Fruit fly (Drosophila melanogaster) whole organism, embryonic: ENCODE measurements around the gene CG13026.
A peak's percentile ranks its signal among the peaks of the same experiment; 100 is the strongest.

Source experiments
- ATbp ChIP-seq: fragments of 200-800 bp; sonication (Bioruptor generic); optimal IDR thresholded peaks from 2 replicates; lab custom pipeline; 2017; ENCODE audit warnings: missing biosample characterization, mild to moderate bottlenecking, missing genetic modification characterization, missing genetic modification reagents
- Bdp1 ChIP-seq: fragments of 200-800 bp; sonication (Bioruptor generic); optimal IDR thresholded peaks from 3 replicates; lab custom pipeline; 2016; ENCODE audit warnings: missing biosample characterization, missing genetic modification characterization
- CG10565 ChIP-seq: fragments of 200-800 bp; sonication (Bioruptor generic); optimal IDR thresholded peaks from 3 replicates; lab custom pipeline; 2016; ENCODE audit warnings: missing biosample characterization, mild to moderate bottlenecking, missing genetic modification characterization
- CG11696 ChIP-seq: fragments of 200-800 bp; sonication (Bioruptor generic); IDR thresholded peaks from 2 replicates; pipeline ENCODE4 v1.3.6; 2022; ENCODE audit warnings: missing biosample characterization, missing genetic modification characterization
- CG12104 ChIP-seq: fragments of 200-800 bp; sonication (Bioruptor generic); optimal IDR thresholded peaks from 3 replicates; lab custom pipeline; 2016; ENCODE audit warnings: missing biosample characterization, missing genetic modification characterization
- CG14014 ChIP-seq: fragments of 200-800 bp; sonication (Bioruptor generic); IDR thresholded peaks from 2 replicates; pipeline ENCODE4 v1.3.6; 2022; ENCODE audit warnings: missing biosample characterization, missing genetic modification characterization
- CG15514 ChIP-seq: fragments of 200-800 bp; sonication (Bioruptor generic); optimal IDR thresholded peaks from 3 replicates; lab custom pipeline; 2017; ENCODE audit warnings: missing biosample characterization, missing genetic modification characterization, mild to moderate bottlenecking, moderate library complexity, missing genetic modification reagents
- CG17361 ChIP-seq: fragments of 200-800 bp; sonication (Bioruptor generic); IDR thresholded peaks from 3 replicates; pipeline ENCODE4 v1.3.6; 2022; ENCODE audit warnings: missing biosample characterization, missing genetic modification characterization
- CG17829 ChIP-seq: fragments of 200-800 bp; optimal IDR thresholded peaks from 2 replicates; lab custom pipeline; 2019; ENCODE audit warnings: missing biosample characterization, mild to moderate bottlenecking, missing genetic modification characterization, moderate library complexity
- CG2116 ChIP-seq: fragments of 200-800 bp; sonication (Bioruptor generic); optimal IDR thresholded peaks from 3 replicates; lab custom pipeline; 2018; ENCODE audit warnings: missing biosample characterization, mild to moderate bottlenecking, missing genetic modification characterization
- CG2199 ChIP-seq: fragments of 200-800 bp; sonication (Bioruptor generic); IDR thresholded peaks from 3 replicates; pipeline ENCODE4 v1.3.6; 2022; ENCODE audit warnings: missing biosample characterization, missing genetic modification characterization
- CG2678 ChIP-seq: fragments of 200-800 bp; sonication (Bioruptor generic); optimal IDR thresholded peaks from 3 replicates; lab custom pipeline; 2019; ENCODE audit warnings: missing biosample characterization, mild to moderate bottlenecking, missing genetic modification characterization, moderate library complexity
- CG30403 ChIP-seq: fragments of 200-800 bp; sonication (Bioruptor generic); optimal IDR thresholded peaks from 3 replicates; lab custom pipeline; 2016; ENCODE audit warnings: missing biosample characterization, missing genetic modification characterization
- CG3163 ChIP-seq: fragments of 200-800 bp; sonication (Bioruptor generic); optimal IDR thresholded peaks from 3 replicates; lab custom pipeline; 2016; ENCODE audit warnings: missing biosample characterization, missing genetic modification characterization
- CG32532 ChIP-seq: fragments of 200-800 bp; sonication (Bioruptor generic); IDR thresholded peaks from 2 replicates; pipeline ENCODE4 v1.3.6; 2022; ENCODE audit warnings: missing biosample characterization, missing genetic modification characterization
- CG33213 ChIP-seq: fragments of 200-800 bp; sonication (Bioruptor generic); optimal IDR thresholded peaks from 3 replicates; lab custom pipeline; 2016; ENCODE audit warnings: missing biosample characterization, missing genetic modification characterization
- CG6791 ChIP-seq: fragments of 200-800 bp; sonication (Bioruptor generic); IDR thresholded peaks from 3 replicates; pipeline ENCODE4 v1.3.6; 2022; ENCODE audit warnings: missing biosample characterization, missing genetic modification characterization; ENCODE audit not compliant: partially characterized antibody
- CG7556 ChIP-seq: fragments of 200-800 bp; sonication (Bioruptor generic); optimal IDR thresholded peaks from 2 replicates; lab custom pipeline; 2017; ENCODE audit warnings: missing biosample characterization, mild to moderate bottlenecking, missing genetic modification characterization
- CG7963 ChIP-seq: fragments of 200-800 bp; sonication (Bioruptor generic); IDR thresholded peaks from 3 replicates; pipeline ENCODE4 v1.3.6; 2022; ENCODE audit warnings: missing biosample characterization, missing genetic modification characterization; ENCODE audit not compliant: partially characterized antibody
- CG8924 ChIP-seq: fragments of 200-800 bp; optimal IDR thresholded peaks from 3 replicates; lab custom pipeline; 2019; ENCODE audit warnings: missing biosample characterization, mild to moderate bottlenecking, missing genetic modification characterization, moderate library complexity
- CG9727 ChIP-seq: fragments of 200-800 bp; sonication (Bioruptor generic); optimal IDR thresholded peaks from 3 replicates; lab custom pipeline; 2017; ENCODE audit warnings: missing biosample characterization, mild to moderate bottlenecking, missing genetic modification characterization
- CrebB ChIP-seq: fragments of 200-800 bp; sonication (Bioruptor generic); optimal IDR thresholded peaks from 3 replicates; lab custom pipeline; 2018; ENCODE audit warnings: missing biosample characterization, mild to moderate bottlenecking, missing genetic modification characterization
- Dad ChIP-seq: fragments of 200-800 bp; sonication (Bioruptor generic); optimal IDR thresholded peaks from 3 replicates; lab custom pipeline; 2016; ENCODE audit warnings: missing biosample characterization, missing genetic modification characterization
- Doc3 ChIP-seq: fragments of 200-800 bp; sonication (Bioruptor generic); IDR thresholded peaks from 3 replicates; pipeline ENCODE4 v1.3.6; 2022; ENCODE audit warnings: missing biosample characterization, missing genetic modification characterization; ENCODE audit not compliant: partially characterized antibody
- Dref ChIP-seq: fragments of 200-800 bp; sonication (Bioruptor generic); IDR thresholded peaks from 2 replicates; pipeline ENCODE4 v1.3.6; 2022; ENCODE audit warnings: missing biosample characterization, missing genetic modification characterization
- HLH3B ChIP-seq: fragments of 200-800 bp; sonication (Bioruptor generic); IDR thresholded peaks from 2 replicates; pipeline ENCODE4 v1.3.6; 2022; ENCODE audit warnings: missing biosample characterization, missing genetic modification characterization
- Hr51 ChIP-seq, 2 experiments: fragments of 200-800 bp; sonication (Bioruptor generic); optimal IDR thresholded peaks; 2 replicates in 1 of 2; 3 replicates in 1 of 2; lab custom pipeline; 2016 to 2018; ENCODE audit warnings: missing biosample characterization in 2 of 2, missing genetic modification characterization in 2 of 2, mild to moderate bottlenecking in 1 of 2, moderate library complexity in 1 of 2
- MESR4 ChIP-seq: fragments of 200-800 bp; sonication (Bioruptor generic); optimal IDR thresholded peaks from 2 replicates; lab custom pipeline; 2018; ENCODE audit warnings: missing biosample characterization, mild to moderate bottlenecking, missing genetic modification characterization, moderate library complexity
- NC2α ChIP-seq: fragments of 200-800 bp; sonication (Bioruptor generic); optimal IDR thresholded peaks from 2 replicates; lab custom pipeline; 2016; ENCODE audit warnings: missing biosample characterization, missing genetic modification characterization
- NfI ChIP-seq: fragments of 200-800 bp; sonication (Bioruptor generic); optimal IDR thresholded peaks from 3 replicates; lab custom pipeline; 2018; ENCODE audit warnings: missing biosample characterization, mild to moderate bottlenecking, missing genetic modification characterization, moderate library complexity
- Poxn ChIP-seq: fragments of 200-800 bp; sonication (Bioruptor generic); IDR thresholded peaks from 2 replicates; pipeline ENCODE4 v1.3.6; 2022; ENCODE audit warnings: missing biosample characterization, missing genetic modification characterization
- Sin3A ChIP-seq: fragments of >200 bp; optimal IDR thresholded peaks from 2 replicates; lab custom pipeline; 2018
- Six4 ChIP-seq: fragments of 200-800 bp; sonication (Bioruptor generic); optimal IDR thresholded peaks from 2 replicates; lab custom pipeline; 2016; ENCODE audit warnings: missing biosample characterization, missing genetic modification characterization
- Stat92E ChIP-seq, 3 experiments: fragments of >200 bp in 2 of 3; fragments of 200-800 bp in 1 of 3; sonication (Bioruptor generic) in 1 of 3; optimal IDR thresholded peaks; 2 replicates each; lab custom pipeline; 2017 to 2019; ENCODE audit warnings: missing biosample characterization in 3 of 3, missing genetic modification characterization in 3 of 3, mild to moderate bottlenecking in 1 of 3, moderate library complexity in 1 of 3
- Xbp1 ChIP-seq: fragments of 200-800 bp; sonication (Bioruptor generic); optimal IDR thresholded peaks from 3 replicates; lab custom pipeline; 2016; ENCODE audit warnings: missing biosample characterization, mild to moderate bottlenecking, missing genetic modification characterization
- amos ChIP-seq: fragments of 200-800 bp; sonication (Bioruptor generic); IDR thresholded peaks from 2 replicates; pipeline ENCODE4 v1.3.6; 2022; ENCODE audit warnings: missing biosample characterization, missing genetic modification characterization; ENCODE audit not compliant: partially characterized antibody
- ato ChIP-seq: fragments of 200-800 bp; sonication (Bioruptor generic); IDR thresholded peaks from 2 replicates; pipeline ENCODE4 v1.3.6; 2022; ENCODE audit warnings: missing biosample characterization, missing genetic modification characterization; ENCODE audit not compliant: partially characterized antibody
- bbx ChIP-seq: fragments of 200-800 bp; sonication (Bioruptor generic); IDR thresholded peaks from 2 replicates; pipeline ENCODE4 v1.3.6; 2022; ENCODE audit warnings: missing biosample characterization, missing genetic modification characterization; ENCODE audit not compliant: partially characterized antibody
- btn ChIP-seq: fragments of 200-800 bp; sonication (Bioruptor generic); optimal IDR thresholded peaks from 2 replicates; lab custom pipeline; 2016; ENCODE audit warnings: missing biosample characterization, missing genetic modification characterization
- cg ChIP-seq: fragments of 200-800 bp; sonication (Bioruptor generic); optimal IDR thresholded peaks from 3 replicates; lab custom pipeline; 2019; ENCODE audit warnings: missing biosample characterization, mild to moderate bottlenecking, missing genetic modification characterization, moderate library complexity
- danr ChIP-seq: fragments of 200-800 bp; sonication (Bioruptor generic); IDR thresholded peaks from 2 replicates; pipeline ENCODE4 v1.3.6; 2022; ENCODE audit warnings: missing biosample characterization, missing genetic modification characterization
- ewg ChIP-seq: fragments of 200-800 bp; sonication (Bioruptor generic); optimal IDR thresholded peaks from 3 replicates; lab custom pipeline; 2017; ENCODE audit warnings: mild to moderate bottlenecking, missing biosample characterization, missing genetic modification reagents, missing genetic modification characterization
- gce ChIP-seq: fragments of 200-800 bp; sonication (Bioruptor generic); IDR thresholded peaks from 3 replicates; pipeline ENCODE4 v1.3.6; 2022; ENCODE audit warnings: missing biosample characterization, missing genetic modification characterization
- p53 ChIP-seq: fragments of 200-800 bp; sonication (Bioruptor generic); optimal IDR thresholded peaks from 2 replicates; lab custom pipeline; 2016; ENCODE audit warnings: missing biosample characterization, missing genetic modification characterization
- pnt ChIP-seq: fragments of 200-800 bp; sonication (Bioruptor generic); optimal IDR thresholded peaks from 3 replicates; lab custom pipeline; 2016; ENCODE audit warnings: missing biosample characterization, missing genetic modification characterization
- sens ChIP-seq: fragments of 200-800 bp; sonication (Bioruptor generic); peaks from one replicate; lab custom pipeline; 2016; ENCODE audit warnings: missing biosample characterization, missing genetic modification characterization
- shn ChIP-seq: fragments of 200-800 bp; sonication (Bioruptor generic); optimal IDR thresholded peaks from 3 replicates; lab custom pipeline; 2016; ENCODE audit warnings: missing biosample characterization, missing genetic modification characterization
- twi ChIP-seq: fragments of 200-800 bp; optimal IDR thresholded peaks from 2 replicates; lab custom pipeline; 2019; ENCODE audit warnings: missing biosample characterization, mild to moderate bottlenecking, missing genetic modification characterization, moderate library complexity

Gene CG13026

DNA sequence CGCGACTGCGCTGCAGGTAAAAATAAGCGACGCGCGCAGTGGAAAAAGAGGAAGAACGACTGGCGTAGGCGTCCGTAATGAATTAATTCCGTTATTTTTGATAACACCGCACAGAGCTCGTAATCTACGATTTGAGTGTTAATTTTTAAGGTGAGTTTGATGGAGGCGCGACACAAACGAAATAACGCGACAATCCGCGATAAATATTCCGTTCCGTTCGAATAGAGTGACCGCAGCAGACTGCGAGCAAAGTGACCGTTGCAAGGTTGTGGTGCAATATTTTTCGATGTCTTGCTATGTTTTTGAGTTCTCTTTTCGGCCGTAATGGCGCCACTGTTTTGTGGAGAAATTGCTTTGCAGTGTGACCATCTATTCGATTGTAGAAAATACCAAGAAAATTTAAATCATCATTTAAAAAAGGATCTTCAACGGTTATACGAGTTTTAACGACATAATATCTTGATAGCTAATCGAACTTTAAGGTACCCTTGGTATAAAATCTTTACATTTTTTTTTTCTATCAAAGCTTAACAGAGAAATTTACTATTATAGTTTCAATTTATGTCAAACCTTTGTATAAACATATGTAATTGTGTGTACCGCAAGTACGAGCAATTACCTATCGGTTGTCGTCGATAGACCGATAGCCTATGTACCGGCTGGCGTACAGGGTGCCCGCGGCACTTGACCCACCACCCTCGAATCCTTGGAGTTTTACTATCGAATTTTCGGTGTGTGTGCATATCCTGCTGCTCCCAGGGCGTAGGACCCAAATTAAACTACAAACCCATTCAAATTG, 14.3 kb downstream of the CG13026 start, which contains the start of the genes CG43954, Lasp and Dab:
Gene CG43954, minus strand, starts transcription at position 248 of the 799 bp plus-strand sequence.
Gene Lasp, minus strand, starts transcription at position 248 of the 799 bp plus-strand sequence.
Gene Dab, plus strand, starts transcription at position 697 of the 799 bp plus-strand sequence.
- TF ChIP-seq Six4 (GFP tag; lab: Kevin White, UChicago) (peak; percentile 5), cg (GFP tag; lab: Kevin White, UChicago) (no peak), sens (GFP tag; lab: Kevin White, UChicago) (peak; percentile 69), Dad (GFP tag; lab: Kevin White, UChicago) (no peak), pnt (GFP tag; lab: Kevin White, UChicago) (no peak), CrebB (tag; lab: Kevin White, UChicago) (peak; percentile 62), btn (GFP tag; lab: Kevin White, UChicago) (no peak), ewg (GFP tag; lab: Kevin White, UChicago) (peak; percentile 69), Hr51 (GFP tag; optimal IDR thresholded peaks at IDR 0.05; lab: Kevin White, UChicago) (peak; percentile 12 to 24), CG17361 (GFP tag; lab: Robert Waterston, UW) (peak; percentile 42; the same call in 2 of the 3 replicates), Xbp1 (GFP tag; lab: Kevin White, UChicago) (peak; percentile 17), CG17829 (peak; percentile 27), MESR4 (GFP tag; lab: Kevin White, UChicago) (peak; percentile 44), NC2α (GFP tag; lab: Kevin White, UChicago) (peak; percentile 14), ATbp (GFP tag; lab: Kevin White, UChicago) (no peak), danr (GFP tag; lab: Robert Waterston, UW) (no peak), CG10565 (GFP tag; lab: Kevin White, UChicago) (no peak), CG7556 (GFP tag; lab: Kevin White, UChicago) (no peak), CG8924 (tag; lab: Kevin White, UChicago) (peak; percentile 37), Doc3 (GFP tag; lab: Robert Waterston, UW) (peak; percentile 43; the same call in 1 of the 3 replicates), Bdp1 (GFP tag; lab: Kevin White, UChicago) (no peak), CG12104 (GFP tag; lab: Kevin White, UChicago) (no peak), CG33213 (GFP tag; lab: Kevin White, UChicago) (peak; percentile 90), bbx (GFP tag; lab: Robert Waterston, UW) (peak; percentile 56), CG2116 (GFP tag; lab: Kevin White, UChicago) (peak; percentile 70), CG2199 (GFP tag; lab: Robert Waterston, UW) (peak; percentile 81; the same call in 1 of the 3 replicates), CG15514 (GFP tag; lab: Kevin White, UChicago) (peak; percentile 71), gce (GFP tag; lab: Robert Waterston, UW) (0 out of 3 replicates have a peak, but pooled peaks have one; percentile 36), CG32532 (GFP tag; lab: Robert Waterston, UW) (peak; percentile 63), CG30403 (GFP tag; lab: Kevin White, UChicago) (peak; percentile 29), CG6791 (GFP tag; lab: Robert Waterston, UW) (peak; percentile 69), CG2678 (tag; lab: Kevin White, UChicago) (peak; percentile 18), CG9727 (GFP tag; lab: Kevin White, UChicago) (peak; percentile 38), amos (GFP tag; lab: Robert Waterston, UW) (peak; percentile 34; the same call in 1 of the 2 replicates), p53 (GFP tag; lab: Kevin White, UChicago) (no peak), CG3163 (peak; percentile 28), Poxn (GFP tag; lab: Robert Waterston, UW) (no peak), CG11696 (GFP tag; lab: Robert Waterston, UW) (no peak), CG14014 (peak; percentile 26; the same call in 1 of the 2 replicates), shn (GFP tag; lab: Kevin White, UChicago) (peak; percentile 9), NfI (GFP tag; lab: Kevin White, UChicago) (peak; percentile 42), twi (tag; lab: Kevin White, UChicago) (no peak), Dref (GFP tag; lab: Robert Waterston, UW) (peak; percentile 77), Sin3A (lab: Kevin White, UChicago) (peak; percentile 85), CG7963 (0 out of 3 replicates have a peak, but pooled peaks have one; percentile 14), Stat92E (GFP tag; optimal IDR thresholded peaks at IDR 0.05; lab: Kevin White, UChicago) (peak in 1 of 3 experiments; percentile 70), HLH3B (GFP tag; lab: Robert Waterston, UW) (no peak; the same call in 1 of the 2 replicates), ato (GFP tag; lab: Robert Waterston, UW) (peak; percentile 49)
